Worm (Caenorhabditis elegans) whole organism, L1 larva: ENCODE data around the gene ZK84.1.

Experiments used
- lin-15B ChIP-seq: fragments of 150-350 bp; sonication (generic microtip); optimal IDR thresholded peaks from 3 replicates; lab custom pipeline; 2014; ENCODE audit warnings: missing biosample characterization, missing genetic modification characterization
- mdl-1 ChIP-seq, 2 experiments: fragments of 150-350 bp; optimal IDR thresholded peaks; 2 replicates each; lab custom pipeline; 2014 to 2017; ENCODE audit warnings: missing biosample characterization in 2 of 2, missing genetic modification characterization in 2 of 2, inconsistent platforms in 1 of 2
- nhr-11 ChIP-seq: fragments of 150-350 bp; optimal IDR thresholded peaks from 2 replicates; lab custom pipeline; 2014; ENCODE audit warnings: missing biosample characterization, missing genetic modification characterization
- nhr-28 ChIP-seq: fragments of 150-350 bp; optimal IDR thresholded peaks from 2 replicates; lab custom pipeline; 2014; ENCODE audit warnings: missing biosample characterization, missing genetic modification characterization
- tlp-1 ChIP-seq: fragments of 150-350 bp; optimal IDR thresholded peaks from 2 replicates; lab custom pipeline; 2014; ENCODE audit warnings: missing biosample characterization, missing genetic modification characterization
- unc-62 ChIP-seq: fragments of 150-350 bp; optimal IDR thresholded peaks from 2 replicates; lab custom pipeline; 2014; ENCODE audit warnings: missing biosample characterization, missing genetic modification reagents, missing genetic modification characterization

- no peak for TF ChIP-seq mdl-1 (tag; optimal IDR thresholded peaks at IDR 0.05; lab: Kevin White, UChicago)
- no peak for TF ChIP-seq unc-62
- no peak for TF ChIP-seq lin-15B (tag; lab: Kevin White, UChicago)
- no peak for TF ChIP-seq nhr-11 (tag; lab: Kevin White, UChicago)
- TF ChIP-seq tlp-1 (tag; lab: Kevin White, UChicago), result no peak
- no peak for TF ChIP-seq nhr-28 (tag; lab: Kevin White, UChicago)
Measured at ce11 chrII:6020353-6020752, at the start of gene ZK84.1.
